Fruit fly (Drosophila melanogaster) whole organism, embryonic: Measurements from ENCODE around the gene CG43880.

ENCODE experiments used
- BEAF-32 ChIP-seq: fragments of 200-800 bp; sonication (Bioruptor generic); optimal IDR thresholded peaks from 3 replicates; lab custom pipeline; 2017; ENCODE audit warnings: missing biosample characterization, missing genetic modification characterization, mild to moderate bottlenecking, moderate library complexity, missing genetic modification reagents
- CG10209 ChIP-seq: fragments of 200-800 bp; sonication (Bioruptor generic); optimal IDR thresholded peaks from 3 replicates; lab custom pipeline; 2017; ENCODE audit warnings: missing biosample characterization, mild to moderate bottlenecking, missing genetic modification characterization, missing genetic modification reagents
- CG10267 ChIP-seq: fragments of 200-800 bp; sonication (Bioruptor generic); optimal IDR thresholded peaks from 2 replicates; lab custom pipeline; 2018; ENCODE audit warnings: missing biosample characterization, mild to moderate bottlenecking, missing genetic modification characterization, moderate library complexity
- CG12769 ChIP-seq: fragments of 200-800 bp; sonication (Bioruptor generic); optimal IDR thresholded peaks from 2 replicates; lab custom pipeline; 2019; ENCODE audit warnings: missing biosample characterization, mild to moderate bottlenecking, missing genetic modification characterization, moderate library complexity
- CG13775 ChIP-seq: fragments of 200-800 bp; sonication (Bioruptor generic); optimal IDR thresholded peaks from 3 replicates; lab custom pipeline; 2017; ENCODE audit warnings: missing biosample characterization, mild to moderate bottlenecking, missing genetic modification characterization
- CG14014 ChIP-seq: fragments of 200-800 bp; sonication (Bioruptor generic); IDR thresholded peaks from 2 replicates; pipeline ENCODE4 v1.3.6; 2022; ENCODE audit warnings: missing biosample characterization, missing genetic modification characterization
- CG1602 ChIP-seq: fragments of 200-800 bp; sonication (Bioruptor generic); optimal IDR thresholded peaks from 3 replicates; lab custom pipeline; 2016; ENCODE audit warnings: missing biosample characterization, missing genetic modification characterization
- CG16815 ChIP-seq: fragments of 200-800 bp; sonication (Bioruptor generic); optimal IDR thresholded peaks from 3 replicates; lab custom pipeline; 2017; ENCODE audit warnings: missing biosample characterization, mild to moderate bottlenecking, missing genetic modification characterization
- CG17829 ChIP-seq: fragments of 200-800 bp; optimal IDR thresholded peaks from 2 replicates; lab custom pipeline; 2019; ENCODE audit warnings: missing biosample characterization, mild to moderate bottlenecking, missing genetic modification characterization, moderate library complexity
- CG18476 ChIP-seq: fragments of 200-800 bp; sonication (Bioruptor generic); optimal IDR thresholded peaks from 2 replicates; lab custom pipeline; 2016; ENCODE audit warnings: missing biosample characterization, mild to moderate bottlenecking, missing genetic modification characterization
- CG2129 ChIP-seq: fragments of 200-800 bp; sonication (Bioruptor generic); IDR thresholded peaks from 2 replicates; pipeline ENCODE4 v1.3.6; 2022; ENCODE audit warnings: missing biosample characterization, missing genetic modification characterization; ENCODE audit not compliant: partially characterized antibody
- CG2199 ChIP-seq: fragments of 200-800 bp; sonication (Bioruptor generic); IDR thresholded peaks from 3 replicates; pipeline ENCODE4 v1.3.6; 2022; ENCODE audit warnings: missing biosample characterization, missing genetic modification characterization
- CG2712 ChIP-seq: fragments of 200-800 bp; optimal IDR thresholded peaks from 3 replicates; lab custom pipeline; 2019; ENCODE audit warnings: missing biosample characterization, mild to moderate bottlenecking, missing genetic modification characterization, moderate library complexity
- CG30403 ChIP-seq: fragments of 200-800 bp; sonication (Bioruptor generic); optimal IDR thresholded peaks from 3 replicates; lab custom pipeline; 2016; ENCODE audit warnings: missing biosample characterization, missing genetic modification characterization
- CG31441 ChIP-seq: fragments of 200-800 bp; sonication (Bioruptor generic); IDR thresholded peaks from 2 replicates; pipeline ENCODE4 v1.3.6; 2022; ENCODE audit warnings: missing biosample characterization, missing genetic modification characterization
- CG33557 ChIP-seq: fragments of 200-800 bp; sonication (Bioruptor generic); optimal IDR thresholded peaks from 2 replicates; lab custom pipeline; 2019; ENCODE audit warnings: missing biosample characterization, mild to moderate bottlenecking, missing genetic modification characterization, moderate library complexity
- CG4328 ChIP-seq: fragments of 200-800 bp; sonication (Bioruptor generic); optimal IDR thresholded peaks from 3 replicates; lab custom pipeline; 2017; ENCODE audit warnings: missing biosample characterization, missing genetic modification reagents, missing genetic modification characterization
- CG4424 ChIP-seq: fragments of 200-800 bp; sonication (Bioruptor generic); optimal IDR thresholded peaks from 3 replicates; lab custom pipeline; 2016; ENCODE audit warnings: missing biosample characterization, missing genetic modification characterization
- CG6254 ChIP-seq: fragments of 200-800 bp; sonication (Bioruptor generic); optimal IDR thresholded peaks from 3 replicates; lab custom pipeline; 2017; ENCODE audit warnings: mild to moderate bottlenecking, missing biosample characterization, missing genetic modification reagents, missing genetic modification characterization
- CG6689 ChIP-seq: fragments of 200-800 bp; sonication (Bioruptor generic); IDR thresholded peaks from 2 replicates; pipeline ENCODE4 v1.3.6; 2022; ENCODE audit warnings: missing biosample characterization, missing genetic modification characterization
- CG6791 ChIP-seq: fragments of 200-800 bp; sonication (Bioruptor generic); IDR thresholded peaks from 3 replicates; pipeline ENCODE4 v1.3.6; 2022; ENCODE audit warnings: missing biosample characterization, missing genetic modification characterization; ENCODE audit not compliant: partially characterized antibody
- CG7556 ChIP-seq: fragments of 200-800 bp; sonication (Bioruptor generic); optimal IDR thresholded peaks from 2 replicates; lab custom pipeline; 2017; ENCODE audit warnings: missing biosample characterization, mild to moderate bottlenecking, missing genetic modification characterization
- CG7839 ChIP-seq: fragments of 200-800 bp; sonication (Bioruptor generic); optimal IDR thresholded peaks from 3 replicates; lab custom pipeline; 2018; ENCODE audit warnings: missing biosample characterization, mild to moderate bottlenecking, missing genetic modification characterization, moderate library complexity
- CG8281 ChIP-seq: fragments of 200-800 bp; sonication (Bioruptor generic); optimal IDR thresholded peaks from 2 replicates; lab custom pipeline; 2018; ENCODE audit warnings: missing biosample characterization, mild to moderate bottlenecking, missing genetic modification characterization, moderate library complexity
- CG8765 ChIP-seq: fragments of 200-800 bp; sonication (Bioruptor generic); IDR thresholded peaks from 2 replicates; pipeline ENCODE4 v1.3.6; 2022; ENCODE audit warnings: missing biosample characterization, missing genetic modification characterization
- CG9932 ChIP-seq: fragments of 200-800 bp; sonication (Bioruptor generic); IDR thresholded peaks from 2 replicates; pipeline ENCODE4 v1.3.6; 2022; ENCODE audit warnings: missing biosample characterization, missing genetic modification characterization
- D ChIP-seq, 2 experiments: fragments of 200-800 bp in 1 of 2; fragments of >200 bp in 1 of 2; sonication (Bioruptor generic) in 1 of 2; optimal IDR thresholded peaks; 2 replicates in 1 of 2; 3 replicates in 1 of 2; lab custom pipeline; 2017; ENCODE audit warnings: mild to moderate bottlenecking in 1 of 2, missing biosample characterization in 1 of 2, missing genetic modification characterization in 1 of 2, missing genetic modification reagents in 1 of 2
- Dref ChIP-seq: fragments of 200-800 bp; sonication (Bioruptor generic); IDR thresholded peaks from 2 replicates; pipeline ENCODE4 v1.3.6; 2022; ENCODE audit warnings: missing biosample characterization, missing genetic modification characterization
- Ets65A ChIP-seq: fragments of 200-800 bp; sonication (Bioruptor generic); peaks from one replicate; lab custom pipeline; 2016; ENCODE audit warnings: missing biosample characterization, missing genetic modification characterization
- H15 ChIP-seq: fragments of 200-800 bp; sonication (Bioruptor generic); IDR thresholded peaks from 3 replicates; pipeline ENCODE4 v1.3.6; 2022; ENCODE audit warnings: missing biosample characterization, missing genetic modification characterization
- Jarid2 ChIP-seq: fragments of 200-800 bp; sonication (Bioruptor generic); optimal IDR thresholded peaks from 3 replicates; lab custom pipeline; 2017; ENCODE audit warnings: mild to moderate bottlenecking, missing biosample characterization, missing genetic modification reagents, missing genetic modification characterization
- MTF-1 ChIP-seq: fragments of 200-800 bp; sonication (Bioruptor generic); optimal IDR thresholded peaks from 2 replicates; lab custom pipeline; 2018; ENCODE audit warnings: missing biosample characterization, mild to moderate bottlenecking, missing genetic modification characterization, borderline replicate concordance
- NK7.1 ChIP-seq: fragments of 200-800 bp; sonication (Bioruptor generic); optimal IDR thresholded peaks from 3 replicates; lab custom pipeline; 2016; ENCODE audit warnings: missing biosample characterization, missing genetic modification characterization
- Pdp1 ChIP-seq, 2 experiments: fragments of 200-800 bp; sonication (Bioruptor generic); optimal IDR thresholded peaks; 3 replicates each; lab custom pipeline; 2016; ENCODE audit warnings: missing biosample characterization in 2 of 2, missing genetic modification characterization in 2 of 2, mild to moderate bottlenecking in 1 of 2, moderate library complexity in 1 of 2
- Six4 ChIP-seq: fragments of 200-800 bp; sonication (Bioruptor generic); optimal IDR thresholded peaks from 2 replicates; lab custom pipeline; 2016; ENCODE audit warnings: missing biosample characterization, missing genetic modification characterization
- ac ChIP-seq: fragments of 200-800 bp; sonication (Bioruptor generic); optimal IDR thresholded peaks from 3 replicates; lab custom pipeline; 2017; ENCODE audit warnings: missing biosample characterization, mild to moderate bottlenecking, missing genetic modification characterization
- aop ChIP-seq: fragments of 200-800 bp; sonication (Bioruptor generic); IDR thresholded peaks from 2 replicates; pipeline ENCODE4 v1.3.6; 2022; ENCODE audit warnings: missing biosample characterization, missing genetic modification characterization
- az2 ChIP-seq: fragments of 200-800 bp; sonication (Bioruptor generic); optimal IDR thresholded peaks from 3 replicates; lab custom pipeline; 2016; ENCODE audit warnings: missing biosample characterization, missing genetic modification characterization
- bcd ChIP-seq: fragments of 200-800 bp; sonication (Bioruptor generic); optimal IDR thresholded peaks from 2 replicates; lab custom pipeline; 2017; ENCODE audit warnings: missing biosample characterization, mild to moderate bottlenecking, missing genetic modification characterization
- croc ChIP-seq: fragments of 200-800 bp; sonication (Bioruptor generic); conservative IDR thresholded peaks from 3 replicates; pipeline ENCODE4 v1.3.6; 2022; ENCODE audit warnings: missing biosample characterization, missing genetic modification characterization
- dimm ChIP-seq: fragments of 200-800 bp; sonication (Bioruptor generic); IDR thresholded peaks from 2 replicates; pipeline ENCODE4 v1.3.6; 2022; ENCODE audit warnings: missing biosample characterization, missing genetic modification characterization
- gem ChIP-seq: fragments of 200-800 bp; sonication (Bioruptor generic); optimal IDR thresholded peaks from 2 replicates; lab custom pipeline; 2019; ENCODE audit warnings: missing biosample characterization, mild to moderate bottlenecking, missing genetic modification characterization, moderate library complexity
- hth ChIP-seq: fragments of >200 bp; optimal IDR thresholded peaks from 2 replicates; lab custom pipeline; 2017; ENCODE audit warnings: inconsistent platforms
- lov ChIP-seq, 2 experiments: fragments of 200-800 bp in 1 of 2; fragments of >200 bp in 1 of 2; sonication (Bioruptor generic) in 1 of 2; IDR thresholded peaks in 1 of 2; optimal IDR thresholded peaks in 1 of 2; 2 replicates in 1 of 2; 3 replicates in 1 of 2; pipeline versions ENCODE4 v1.3.6 to Lab custom; 2017 to 2022; ENCODE audit warnings: missing biosample characterization in 1 of 2, missing genetic modification characterization in 1 of 2
- mirr ChIP-seq: fragments of 200-800 bp; sonication (Bioruptor generic); optimal IDR thresholded peaks from 3 replicates; lab custom pipeline; 2018; ENCODE audit warnings: missing biosample characterization, mild to moderate bottlenecking, missing genetic modification characterization
- phol ChIP-seq: fragments of 200-800 bp; sonication (Bioruptor generic); optimal IDR thresholded peaks from 3 replicates; lab custom pipeline; 2018; ENCODE audit warnings: missing biosample characterization, mild to moderate bottlenecking, missing genetic modification characterization, moderate library complexity
- psq ChIP-seq: fragments of 200-800 bp; sonication (Bioruptor generic); optimal IDR thresholded peaks from 2 replicates; lab custom pipeline; 2017; ENCODE audit warnings: missing biosample characterization, missing genetic modification characterization
- row ChIP-seq: fragments of 200-800 bp; sonication (Bioruptor generic); IDR thresholded peaks from 3 replicates; pipeline ENCODE4 v1.3.6; 2022; ENCODE audit warnings: missing biosample characterization, missing genetic modification characterization
- sd ChIP-seq: fragments of 200-800 bp; sonication (Bioruptor generic); optimal IDR thresholded peaks from 3 replicates; lab custom pipeline; 2018; ENCODE audit warnings: missing biosample characterization, mild to moderate bottlenecking, missing genetic modification characterization, moderate library complexity
- toy ChIP-seq: fragments of 200-800 bp; sonication (Bioruptor generic); IDR thresholded peaks from 2 replicates; pipeline ENCODE4 v1.3.6; 2022; ENCODE audit warnings: missing biosample characterization, missing genetic modification characterization

Gene CG43880

dm6 chr3L:7952978-7953377, 6.9 kb upstream of the CG43880 start (continued):
- TF ChIP-seq toy (GFP tag; lab: Robert Waterston, UW) (no peak), az2 (peak; percentile 21), aop (GFP tag; lab: Robert Waterston, UW) (no peak), D (optimal IDR thresholded peaks at IDR 0.05; lab: Kevin White, UChicago) (no peak), D (GFP tag; optimal IDR thresholded peaks at IDR 0.05; lab: Kevin White, UChicago) (peak; percentile 48), BEAF-32 (no peak), CG8765 (GFP tag; lab: Robert Waterston, UW) (peak; percentile 37; the same call in 1 of the 2 replicates), MTF-1 (GFP tag; lab: Kevin White, UChicago) (no peak), CG4424 (GFP tag; lab: Kevin White, UChicago) (peak; percentile 66), phol (tag; lab: Kevin White, UChicago) (peak; percentile 57), CG4328 (GFP tag; lab: Kevin White, UChicago) (no peak), row (peak; percentile 25; the same call in 1 of the 3 replicates), CG31441 (GFP tag; lab: Robert Waterston, UW) (peak; percentile 60), CG17829 (peak; percentile 45), Six4 (GFP tag; lab: Kevin White, UChicago) (peak; percentile 3), CG7839 (tag; lab: Kevin White, UChicago) (peak; percentile 41), CG7556 (GFP tag; lab: Kevin White, UChicago) (peak; percentile 15), CG6254 (peak; percentile 44), gem (tag; lab: Kevin White, UChicago) (peak; percentile 57), CG2712 (tag; lab: Kevin White, UChicago) (peak; percentile 61), CG10209 (GFP tag; lab: Kevin White, UChicago) (peak; percentile 26), CG13775 (GFP tag; lab: Kevin White, UChicago) (peak; percentile 25), CG10267 (tag; lab: Kevin White, UChicago) (peak; percentile 37), CG30403 (peak; percentile 11), CG33557 (GFP tag; lab: Kevin White, UChicago) (peak; percentile 9), CG6689 (0 out of 2 replicates have a peak, but pooled peaks have one; percentile 39), CG1602 (GFP tag; lab: Kevin White, UChicago) (peak; percentile 4)

dm6 chr3L:7952560-7952959, 6.4 kb upstream of the CG43880 start:
- TF ChIP-seq Pdp1 (GFP tag; optimal IDR thresholded peaks at IDR 0.05; lab: Kevin White, UChicago): peak in 1 of 2 experiments; percentile 21
- TF ChIP-seq bcd (GFP tag; lab: Kevin White, UChicago): no peak
- no peak for TF ChIP-seq ac (GFP tag; lab: Kevin White, UChicago)
- TF ChIP-seq mirr: no peak
- no peak for TF ChIP-seq CG8281 (tag; lab: Kevin White, UChicago)
- TF ChIP-seq Dref (GFP tag; lab: Robert Waterston, UW): no peak
- TF ChIP-seq CG6791 (GFP tag; lab: Robert Waterston, UW): peak; percentile 62; the same call in 1 of the 3 replicates
- TF ChIP-seq sd: peak; percentile 33
- TF ChIP-seq CG18476 (GFP tag; lab: Kevin White, UChicago): no peak
- TF ChIP-seq Jarid2 (GFP tag; lab: Kevin White, UChicago): no peak
- TF ChIP-seq Ets65A: peak; percentile 12
- TF ChIP-seq lov (optimal IDR thresholded peaks at IDR 0.05; lab: Kevin White, UChicago): no peak
- TF ChIP-seq lov (GFP tag; IDR thresholded peaks at IDR 0.05; lab: Robert Waterston, UW): no peak
- TF ChIP-seq CG16815 (GFP tag; lab: Kevin White, UChicago): no peak
- no peak for TF ChIP-seq croc (GFP tag; lab: Robert Waterston, UW)
- TF ChIP-seq dimm (GFP tag; lab: Robert Waterston, UW): no peak
- no peak for TF ChIP-seq CG9932
- TF ChIP-seq CG2129 (GFP tag; lab: Robert Waterston, UW): no peak
- no peak for TF ChIP-seq CG12769 (tag; lab: Kevin White, UChicago)
- no peak for TF ChIP-seq psq (GFP tag; lab: Kevin White, UChicago)
- no peak for TF ChIP-seq CG14014 (GFP tag; lab: Robert Waterston, UW)
- 0 out of 3 replicates have a peak, but pooled peaks have one; percentile 12 for TF ChIP-seq H15 (GFP tag; lab: Robert Waterston, UW)
- TF ChIP-seq NK7.1 (GFP tag; lab: Kevin White, UChicago): no peak
- peak; percentile 83; the same call in 1 of the 3 replicates for TF ChIP-seq CG2199 (GFP tag; lab: Robert Waterston, UW)
- TF ChIP-seq hth: no peak
